Fruit fly (Drosophila melanogaster) whole organism, embryonic: ENCODE results near the gene Send1.
A peak's percentile ranks its signal among the peaks of the same experiment; 100 is the strongest.

Source experiments
- BEAF-32 ChIP-seq: fragments of 200-800 bp; sonication (Bioruptor generic); optimal IDR thresholded peaks from 3 replicates; lab custom pipeline; 2017; ENCODE audit warnings: missing biosample characterization, missing genetic modification characterization, mild to moderate bottlenecking, moderate library complexity, missing genetic modification reagents
- CG10565 ChIP-seq: fragments of 200-800 bp; sonication (Bioruptor generic); optimal IDR thresholded peaks from 3 replicates; lab custom pipeline; 2016; ENCODE audit warnings: missing biosample characterization, mild to moderate bottlenecking, missing genetic modification characterization
- CG12219 ChIP-seq: fragments of 200-800 bp; sonication (Bioruptor generic); optimal IDR thresholded peaks from 3 replicates; lab custom pipeline; 2018; ENCODE audit warnings: missing biosample characterization, mild to moderate bottlenecking, missing genetic modification characterization
- CG1233 ChIP-seq: fragments of 200-800 bp; sonication (Bioruptor generic); optimal IDR thresholded peaks from 4 replicates; lab custom pipeline; 2018; ENCODE audit warnings: missing biosample characterization, mild to moderate bottlenecking, missing genetic modification characterization
- CG13287 ChIP-seq: fragments of 200-800 bp; sonication (Bioruptor generic); IDR thresholded peaks from 2 replicates; pipeline ENCODE4 v1.3.6; 2022; ENCODE audit warnings: missing biosample characterization, missing genetic modification characterization; ENCODE audit not compliant: partially characterized antibody
- CG13296 ChIP-seq: fragments of 200-800 bp; sonication (Bioruptor generic); optimal IDR thresholded peaks from 3 replicates; lab custom pipeline; 2018; ENCODE audit warnings: missing biosample characterization, mild to moderate bottlenecking, missing genetic modification characterization
- CG14965 ChIP-seq: fragments of 200-800 bp; sonication (Bioruptor generic); optimal IDR thresholded peaks from 2 replicates; lab custom pipeline; 2016; ENCODE audit warnings: missing biosample characterization, missing genetic modification characterization, borderline replicate concordance
- CG17361 ChIP-seq: fragments of 200-800 bp; sonication (Bioruptor generic); IDR thresholded peaks from 3 replicates; pipeline ENCODE4 v1.3.6; 2022; ENCODE audit warnings: missing biosample characterization, missing genetic modification characterization
- CG17829 ChIP-seq: fragments of 200-800 bp; optimal IDR thresholded peaks from 2 replicates; lab custom pipeline; 2019; ENCODE audit warnings: missing biosample characterization, mild to moderate bottlenecking, missing genetic modification characterization, moderate library complexity
- CG2116 ChIP-seq: fragments of 200-800 bp; sonication (Bioruptor generic); optimal IDR thresholded peaks from 3 replicates; lab custom pipeline; 2018; ENCODE audit warnings: missing biosample characterization, mild to moderate bottlenecking, missing genetic modification characterization
- CG2875 ChIP-seq: fragments of 200-800 bp; sonication (Bioruptor generic); optimal IDR thresholded peaks from 2 replicates; lab custom pipeline; 2017; ENCODE audit warnings: missing biosample characterization, mild to moderate bottlenecking, missing genetic modification characterization, missing genetic modification reagents
- CG31224 ChIP-seq: fragments of 200-800 bp; sonication (Bioruptor generic); IDR thresholded peaks from 2 replicates; pipeline ENCODE4 v1.3.6; 2022; ENCODE audit warnings: missing biosample characterization, missing genetic modification characterization
- CG34422 ChIP-seq: fragments of 200-800 bp; sonication (Bioruptor generic); IDR thresholded peaks from 3 replicates; pipeline ENCODE4 v1.3.6; 2022; ENCODE audit warnings: missing biosample characterization, missing genetic modification characterization
- CG3726 ChIP-seq: fragments of 200-800 bp; sonication (Bioruptor generic); IDR thresholded peaks from 3 replicates; pipeline ENCODE4, ENCODE4 v1.3.6; 2022; ENCODE audit warnings: missing biosample characterization, missing genetic modification characterization
- CG4404 ChIP-seq: fragments of 200-800 bp; sonication (Bioruptor generic); IDR thresholded peaks from 2 replicates; pipeline ENCODE4 v1.3.6; 2022; ENCODE audit warnings: missing biosample characterization, missing genetic modification characterization
- CG6813 ChIP-seq: fragments of 200-800 bp; sonication (Bioruptor generic); optimal IDR thresholded peaks from 2 replicates; lab custom pipeline; 2017; ENCODE audit warnings: missing biosample characterization, missing genetic modification characterization, mild to moderate bottlenecking, moderate library complexity, missing genetic modification reagents
- CG7786 ChIP-seq: fragments of 200-800 bp; sonication (Bioruptor generic); optimal IDR thresholded peaks from 2 replicates; lab custom pipeline; 2016; ENCODE audit warnings: missing biosample characterization, missing genetic modification characterization
- CG7963 ChIP-seq: fragments of 200-800 bp; sonication (Bioruptor generic); IDR thresholded peaks from 3 replicates; pipeline ENCODE4 v1.3.6; 2022; ENCODE audit warnings: missing biosample characterization, missing genetic modification characterization; ENCODE audit not compliant: partially characterized antibody
- CG9932 ChIP-seq: fragments of 200-800 bp; sonication (Bioruptor generic); IDR thresholded peaks from 2 replicates; pipeline ENCODE4 v1.3.6; 2022; ENCODE audit warnings: missing biosample characterization, missing genetic modification characterization
- Dll ChIP-seq: fragments of 200-800 bp; sonication (Bioruptor generic); IDR thresholded peaks from 4 replicates; pipeline ENCODE4 v1.3.6; 2022; ENCODE audit warnings: missing biosample characterization, missing genetic modification characterization; ENCODE audit not compliant: partially characterized antibody
- Ets97D ChIP-seq: fragments of 200-800 bp; sonication (Bioruptor generic); optimal IDR thresholded peaks from 3 replicates; lab custom pipeline; 2016; ENCODE audit warnings: missing biosample characterization, missing genetic modification characterization
- Fer1 ChIP-seq: fragments of 200-800 bp; sonication (Bioruptor generic); optimal IDR thresholded peaks from 2 replicates; lab custom pipeline; 2017; ENCODE audit warnings: missing biosample characterization, mild to moderate bottlenecking, missing genetic modification characterization
- HLHmδ ChIP-seq: fragments of 200-800 bp; sonication (Bioruptor generic); optimal IDR thresholded peaks from 2 replicates; lab custom pipeline; 2018; ENCODE audit warnings: missing biosample characterization, mild to moderate bottlenecking, missing genetic modification characterization, moderate library complexity
- Hr39 ChIP-seq: fragments of >200 bp; optimal IDR thresholded peaks from 2 replicates; lab custom pipeline; 2017
- MTF-1 ChIP-seq: fragments of 200-800 bp; sonication (Bioruptor generic); optimal IDR thresholded peaks from 2 replicates; lab custom pipeline; 2018; ENCODE audit warnings: missing biosample characterization, mild to moderate bottlenecking, missing genetic modification characterization, borderline replicate concordance
- Max ChIP-seq: fragments of 200-800 bp; sonication (Bioruptor generic); optimal IDR thresholded peaks from 2 replicates; lab custom pipeline; 2016; ENCODE audit warnings: missing biosample characterization, mild to moderate bottlenecking, missing genetic modification characterization
- Neu2 ChIP-seq: fragments of 200-800 bp; sonication (Bioruptor generic); optimal IDR thresholded peaks from 3 replicates; lab custom pipeline; 2016; ENCODE audit warnings: missing biosample characterization, missing genetic modification characterization, borderline replicate concordance
- NfI ChIP-seq: fragments of 200-800 bp; sonication (Bioruptor generic); optimal IDR thresholded peaks from 3 replicates; lab custom pipeline; 2018; ENCODE audit warnings: missing biosample characterization, mild to moderate bottlenecking, missing genetic modification characterization, moderate library complexity
- Opbp ChIP-seq: fragments of 200-800 bp; sonication (Bioruptor generic); IDR thresholded peaks from 3 replicates; pipeline ENCODE4 v1.3.6; 2022; ENCODE audit warnings: missing biosample characterization, missing genetic modification characterization; ENCODE audit not compliant: partially characterized antibody
- Pdp1 ChIP-seq, 2 experiments: fragments of 200-800 bp; sonication (Bioruptor generic); optimal IDR thresholded peaks; 3 replicates each; lab custom pipeline; 2016; ENCODE audit warnings: missing biosample characterization in 2 of 2, missing genetic modification characterization in 2 of 2, mild to moderate bottlenecking in 1 of 2, moderate library complexity in 1 of 2
- Ravus ChIP-seq: fragments of 200-800 bp; sonication (Bioruptor generic); IDR thresholded peaks from 2 replicates; pipeline ENCODE4 v1.3.6; 2022; ENCODE audit warnings: missing biosample characterization, missing genetic modification characterization
- YL-1 ChIP-seq: fragments of 200-800 bp; sonication (Bioruptor generic); optimal IDR thresholded peaks from 3 replicates; lab custom pipeline; 2017; ENCODE audit warnings: missing biosample characterization, mild to moderate bottlenecking, missing genetic modification characterization
- abd-A ChIP-seq: fragments of 200-800 bp; sonication (Bioruptor generic); optimal IDR thresholded peaks from 3 replicates; lab custom pipeline; 2019; ENCODE audit warnings: missing biosample characterization, mild to moderate bottlenecking, missing genetic modification characterization, moderate library complexity
- amos ChIP-seq: fragments of 200-800 bp; sonication (Bioruptor generic); IDR thresholded peaks from 2 replicates; pipeline ENCODE4 v1.3.6; 2022; ENCODE audit warnings: missing biosample characterization, missing genetic modification characterization; ENCODE audit not compliant: partially characterized antibody
- bbx ChIP-seq: fragments of 200-800 bp; sonication (Bioruptor generic); IDR thresholded peaks from 2 replicates; pipeline ENCODE4 v1.3.6; 2022; ENCODE audit warnings: missing biosample characterization, missing genetic modification characterization; ENCODE audit not compliant: partially characterized antibody
- cg ChIP-seq: fragments of 200-800 bp; sonication (Bioruptor generic); optimal IDR thresholded peaks from 3 replicates; lab custom pipeline; 2019; ENCODE audit warnings: missing biosample characterization, mild to moderate bottlenecking, missing genetic modification characterization, moderate library complexity
- dm ChIP-seq: fragments of 200-800 bp; sonication (Bioruptor generic); optimal IDR thresholded peaks from 3 replicates; lab custom pipeline; 2016; ENCODE audit warnings: missing biosample characterization, missing genetic modification characterization
- dmrt11E ChIP-seq: fragments of 200-800 bp; sonication (Bioruptor generic); optimal IDR thresholded peaks from 3 replicates; lab custom pipeline; 2018; ENCODE audit warnings: missing biosample characterization, mild to moderate bottlenecking, missing genetic modification characterization, moderate library complexity
- gem ChIP-seq: fragments of 200-800 bp; sonication (Bioruptor generic); optimal IDR thresholded peaks from 2 replicates; lab custom pipeline; 2019; ENCODE audit warnings: missing biosample characterization, mild to moderate bottlenecking, missing genetic modification characterization, moderate library complexity
- gsb-n ChIP-seq: fragments of 200-800 bp; sonication (Bioruptor generic); optimal IDR thresholded peaks from 3 replicates; lab custom pipeline; 2018; ENCODE audit warnings: missing biosample characterization, mild to moderate bottlenecking, missing genetic modification characterization
- insv ChIP-seq, 2 experiments: fragments of 200-800 bp; sonication (Bioruptor generic); optimal IDR thresholded peaks; 3 replicates each; lab custom pipeline; 2016 to 2018; ENCODE audit warnings: missing biosample characterization in 2 of 2, missing genetic modification characterization in 2 of 2
- nom ChIP-seq: fragments of 200-800 bp; sonication (Bioruptor generic); optimal IDR thresholded peaks from 2 replicates; lab custom pipeline; 2017; ENCODE audit warnings: missing biosample characterization, missing genetic modification characterization, mild to moderate bottlenecking, moderate library complexity, missing genetic modification reagents
- ro ChIP-seq: fragments of 200-800 bp; sonication (Bioruptor generic); IDR thresholded peaks from 2 replicates; pipeline ENCODE4 v1.3.6; 2022; ENCODE audit warnings: missing biosample characterization, missing genetic modification characterization
- run ChIP-seq: fragments of 200-800 bp; sonication (Bioruptor generic); optimal IDR thresholded peaks from 3 replicates; lab custom pipeline; 2018; ENCODE audit warnings: missing biosample characterization, mild to moderate bottlenecking, missing genetic modification characterization
- slou ChIP-seq: fragments of 200-800 bp; sonication (Bioruptor generic); optimal IDR thresholded peaks from 3 replicates; lab custom pipeline; 2016; ENCODE audit warnings: missing biosample characterization, missing genetic modification characterization
- sr ChIP-seq: fragments of 200-800 bp; sonication (Bioruptor generic); IDR thresholded peaks from 3 replicates; pipeline ENCODE4 v1.3.6; 2022; ENCODE audit warnings: missing biosample characterization, missing genetic modification characterization
- ssp ChIP-seq: fragments of 200-800 bp; sonication (Bioruptor generic); IDR thresholded peaks from 2 replicates; pipeline ENCODE4 v1.3.6; 2022; ENCODE audit warnings: missing biosample characterization, missing genetic modification characterization
- sug ChIP-seq: fragments of 200-800 bp; optimal IDR thresholded peaks from 2 replicates; lab custom pipeline; 2019; ENCODE audit warnings: missing biosample characterization, mild to moderate bottlenecking, missing genetic modification characterization, moderate library complexity

The Send1 gene

DNA sequence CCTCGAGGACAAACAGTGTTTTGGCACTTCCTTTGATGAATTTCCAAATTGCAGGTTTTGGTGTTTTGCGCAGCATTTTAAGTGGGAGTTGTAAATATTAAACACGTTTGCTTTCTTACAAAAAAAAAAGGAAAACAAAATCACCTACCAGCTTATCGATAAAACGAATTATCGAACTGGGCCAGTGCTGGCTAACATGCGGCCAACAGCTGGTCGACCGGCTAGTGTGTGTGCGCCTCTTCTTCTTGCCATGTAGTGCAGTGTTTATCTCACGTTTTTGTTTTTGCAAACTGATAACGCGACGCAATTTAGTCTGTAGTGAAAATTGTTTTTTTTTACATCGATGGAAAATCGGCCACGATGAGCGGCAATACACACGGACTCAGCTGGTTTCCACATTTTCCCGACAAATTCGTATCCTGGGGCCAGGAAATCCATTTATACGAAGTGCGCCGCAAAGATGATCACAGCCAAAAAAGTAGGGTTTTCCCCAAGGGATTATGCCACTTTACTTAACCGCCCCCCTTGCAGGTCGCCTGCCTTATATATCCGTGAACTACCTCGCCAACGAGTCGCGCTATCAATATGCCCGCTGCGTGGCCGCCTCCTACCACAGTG, 37.7 kb downstream of the Send1 start, which contains the start of the genes CG15386, CG42371 and mio (continued):
- TF ChIP-seq BEAF-32 (GFP tag; lab: Kevin White, UChicago), result peak; percentile 52
- no peak for TF ChIP-seq CG14965 (GFP tag; lab: Kevin White, UChicago)
- no peak for TF ChIP-seq gem
- peak; percentile 48 for TF ChIP-seq CG9932 (GFP tag; lab: Robert Waterston, UW)
- no peak for TF ChIP-seq gsb-n (tag; lab: Kevin White, UChicago)
- no peak for TF ChIP-seq CG7963 (GFP tag; lab: Robert Waterston, UW)
- TF ChIP-seq sug, result peak; percentile 37
- TF ChIP-seq MTF-1 (GFP tag; lab: Kevin White, UChicago), result peak; percentile 14
- no peak for TF ChIP-seq CG10565 (GFP tag; lab: Kevin White, UChicago)
- TF ChIP-seq slou, result no peak
- TF ChIP-seq dm (GFP tag; lab: Kevin White, UChicago), result peak; percentile 72
- no peak for TF ChIP-seq sr (GFP tag; lab: Robert Waterston, UW)
- TF ChIP-seq CG6813 (GFP tag; lab: Kevin White, UChicago), result no peak
- no peak for TF ChIP-seq CG13296 (GFP tag; lab: Kevin White, UChicago)
- no peak for TF ChIP-seq ssp (GFP tag; lab: Robert Waterston, UW)
- TF ChIP-seq Dll (GFP tag; lab: Robert Waterston, UW), result peak; percentile 61; the same call in 2 of the 4 replicates
- peak; percentile 14 for TF ChIP-seq NfI (GFP tag; lab: Kevin White, UChicago)
- no peak for TF ChIP-seq CG31224
- peak; percentile 52; the same call in 1 of the 3 replicates for TF ChIP-seq Opbp (GFP tag; lab: Robert Waterston, UW)
- no peak for TF ChIP-seq CG12219
- peak; percentile 65 for TF ChIP-seq CG13287 (GFP tag; lab: Robert Waterston, UW)
- TF ChIP-seq abd-A (tag; lab: Kevin White, UChicago), result no peak
- TF ChIP-seq YL-1, result peak; percentile 57
- peak; percentile 47 for TF ChIP-seq CG2116 (GFP tag; lab: Kevin White, UChicago)
- no peak for TF ChIP-seq Neu2 (GFP tag; lab: Kevin White, UChicago)
- TF ChIP-seq HLHmδ (GFP tag; lab: Kevin White, UChicago), result no peak
- TF ChIP-seq Pdp1 (GFP tag; optimal IDR thresholded peaks at IDR 0.05; lab: Kevin White, UChicago), result peak in 1 of 2 experiments; percentile 68
- no peak for TF ChIP-seq CG2875 (GFP tag; lab: Kevin White, UChicago)
- peak; percentile 88 for TF ChIP-seq CG34422
- no peak for TF ChIP-seq CG1233 (GFP tag; lab: Kevin White, UChicago)
- peak; percentile 12 for TF ChIP-seq CG17829 (tag; lab: Kevin White, UChicago)
- peak; percentile 56 for TF ChIP-seq nom
- TF ChIP-seq CG7786 (GFP tag; lab: Kevin White, UChicago), result no peak
- TF ChIP-seq CG4404 (GFP tag; lab: Robert Waterston, UW), result no peak
- peak; percentile 55; the same call in 1 of the 2 replicates for TF ChIP-seq amos (GFP tag; lab: Robert Waterston, UW)
- TF ChIP-seq bbx (GFP tag; lab: Robert Waterston, UW), result peak; percentile 53; the same call in 1 of the 2 replicates
- TF ChIP-seq insv (GFP tag; optimal IDR thresholded peaks at IDR 0.05; lab: Kevin White, UChicago), result peak in 1 of 2 experiments; percentile 50
- no peak for TF ChIP-seq dmrt11E
- peak; percentile 52 for TF ChIP-seq Ets97D (GFP tag; lab: Kevin White, UChicago)
- no peak for TF ChIP-seq CG3726 (GFP tag; lab: Robert Waterston, UW)
- peak; percentile 42 for TF ChIP-seq Fer1 (GFP tag; lab: Kevin White, UChicago)
- TF ChIP-seq ro (GFP tag; lab: Robert Waterston, UW), result no peak
- no peak for TF ChIP-seq Ravus (GFP tag; lab: Robert Waterston, UW)
- TF ChIP-seq Hr39 (lab: Kevin White, UChicago), result no peak
- peak; percentile 71 for TF ChIP-seq cg (GFP tag; lab: Kevin White, UChicago)
- TF ChIP-seq run (tag; lab: Kevin White, UChicago), result no peak
- TF ChIP-seq CG17361 (GFP tag; lab: Robert Waterston, UW), result no peak
- peak; percentile 63 for TF ChIP-seq Max
